Fruit fly (Drosophila melanogaster): ENCODE results near the gene Dnaaf6.

Dnaaf6 gene

DNA sequence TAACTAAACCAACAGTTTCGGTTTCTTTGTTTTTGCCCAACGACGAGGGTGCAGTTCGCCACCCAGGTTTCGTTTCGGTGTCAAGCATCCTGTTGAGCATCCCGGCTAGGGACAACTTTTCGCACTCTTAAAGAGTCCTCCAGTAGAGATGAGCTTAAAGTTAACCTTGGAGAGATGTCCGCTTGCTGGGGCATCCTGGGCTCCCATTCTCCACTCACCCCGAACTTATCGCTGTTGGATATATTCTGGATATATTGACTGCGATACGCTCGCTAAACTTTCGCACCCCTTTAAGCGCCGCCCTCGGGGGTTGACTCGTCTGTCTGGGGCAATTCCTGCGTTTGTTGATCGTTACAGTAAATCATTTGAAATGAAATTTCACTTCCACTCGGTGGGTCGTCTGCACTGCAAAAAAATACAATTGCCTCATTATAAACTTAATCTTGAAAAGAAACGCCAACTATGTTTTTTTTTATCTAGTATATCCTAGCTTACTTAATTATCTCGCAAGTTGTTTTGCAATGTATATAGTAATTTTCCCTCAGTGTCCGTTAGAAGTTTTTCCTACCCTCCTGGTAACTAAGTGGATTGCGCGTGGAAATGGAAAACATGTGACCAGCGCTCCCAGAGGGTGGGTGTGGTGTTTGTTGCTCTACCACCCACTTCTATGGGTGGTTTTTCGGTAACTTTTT, 22.9 kb upstream of the Dnaaf6 start (continued):
- TF ChIP-seq Camta (GFP tag; optimal IDR thresholded peaks at IDR 0.05) (peak; percentile 70), CG30403 (GFP tag; optimal IDR thresholded peaks at IDR 0.05) (peak; percentile 78), CG1602 (GFP tag; optimal IDR thresholded peaks at IDR 0.05) (peak; percentile 69), Nf-YA (GFP tag; IDR thresholded peaks at IDR 0.05) (peak; percentile 65), CG9215 (GFP tag; IDR thresholded peaks at IDR 0.05) (peak; percentile 60), cg (GFP tag; optimal IDR thresholded peaks at IDR 0.05) (no peak), Lpt (GFP tag; optimal IDR thresholded peaks at IDR 0.05) (no peak), CG14014 (GFP tag; IDR thresholded peaks at IDR 0.05) (peak; percentile 86), CG2129 (GFP tag; IDR thresholded peaks at IDR 0.05; ENCODE audit: partially characterized antibody) (no peak), slou (GFP tag; optimal IDR thresholded peaks at IDR 0.05) (peak; percentile 55), aop (GFP tag; IDR thresholded peaks at IDR 0.05) (no peak), CG9797 (GFP tag; optimal IDR thresholded peaks at IDR 0.05) (no peak), CG10654 (GFP tag; optimal IDR thresholded peaks at IDR 0.05) (peak; percentile 64), Fer2 (tag; optimal IDR thresholded peaks at IDR 0.05) (peak; percentile 46), salm (tag; optimal IDR thresholded peaks at IDR 0.05) (peak; percentile 60), sima (GFP tag; optimal IDR thresholded peaks at IDR 0.05) (peak; percentile 47), Sry-δ (GFP tag; optimal IDR thresholded peaks at IDR 0.05) (no peak), D19B (GFP tag; optimal IDR thresholded peaks at IDR 0.05) (no peak), CG12942 (GFP tag; optimal IDR thresholded peaks at IDR 0.05) (peak; percentile 58), Poxn (GFP tag; IDR thresholded peaks at IDR 0.05) (no peak), nom (GFP tag; optimal IDR thresholded peaks at IDR 0.05) (no peak), ato (GFP tag; IDR thresholded peaks at IDR 0.05; ENCODE audit: partially characterized antibody) (no peak), her (GFP tag; optimal IDR thresholded peaks at IDR 0.05) (peak; percentile 62), cas (GFP tag; IDR thresholded peaks at IDR 0.05) (0 out of 2 replicates have a peak, but pooled peaks have one; percentile 14), org-1 (GFP tag; optimal IDR thresholded peaks at IDR 0.05) (peak; percentile 81), CG11723 (GFP tag; optimal IDR thresholded peaks at IDR 0.05) (peak; percentile 58), Aef1 (GFP tag; IDR thresholded peaks at IDR 0.05) (peak; percentile 76), GATAe (GFP tag; conservative IDR thresholded peaks at IDR 0.05) (0 out of 2 replicates have a peak, but pooled peaks have one; percentile 43), CG1529 (GFP tag; optimal IDR thresholded peaks at IDR 0.05) (peak; percentile 75), HmgZ (tag; optimal IDR thresholded peaks at IDR 0.05) (peak; percentile 76), psq (GFP tag; optimal IDR thresholded peaks at IDR 0.05) (peak; percentile 55), CG17186 (GFP tag; optimal IDR thresholded peaks at IDR 0.05) (no peak), CG17568 (GFP tag; optimal IDR thresholded peaks at IDR 0.05) (peak; percentile 65), CG8944 (GFP tag; optimal IDR thresholded peaks at IDR 0.05) (peak; percentile 61), CG34224 (GFP tag; IDR thresholded peaks at IDR 0.05; ENCODE audit: partially characterized antibody) (no peak), gcm (GFP tag; optimal IDR thresholded peaks at IDR 0.05) (peak; percentile 75), rib (GFP tag; IDR thresholded peaks at IDR 0.05) (peak; percentile 66; the same call in 1 of the 2 replicates), jing (GFP tag; optimal IDR thresholded peaks at IDR 0.05) (peak; percentile 44), knrl (GFP tag; IDR thresholded peaks at IDR 0.05; ENCODE audit: partially characterized antibody) (no peak), CG6791 (GFP tag; IDR thresholded peaks at IDR 0.05; ENCODE audit: partially characterized antibody) (no peak), CG33557 (GFP tag; optimal IDR thresholded peaks at IDR 0.05) (peak; percentile 61), slp2 (GFP tag; optimal IDR thresholded peaks at IDR 0.05) (peak; percentile 74), CG5953 (GFP tag; IDR thresholded peaks at IDR 0.05) (peak; percentile 64; the same call in 1 of the 2 replicates), CG17359 (tag; optimal IDR thresholded peaks at IDR 0.05) (peak; percentile 89), CG8478 (optimal IDR thresholded peaks at IDR 0.05) (no peak), gsb (GFP tag; IDR thresholded peaks at IDR 0.05) (peak; percentile 66; the same call in 1 of the 2 replicates), HHEX (GFP tag; optimal IDR thresholded peaks at IDR 0.05) (peak; percentile 73), cad (GFP tag; optimal IDR thresholded peaks at IDR 0.05) (no peak), CHES-1-like (GFP tag; optimal IDR thresholded peaks at IDR 0.05) (peak; percentile 83), CG15269 (tag; optimal IDR thresholded peaks at IDR 0.05) (peak; percentile 86)
